Worm (Caenorhabditis elegans) whole organism, young adult: ENCODE measurements around the gene srd-21.

Source experiments
- B0019.2 ChIP-seq: fragments of 200-800 bp; sonication (Bioruptor generic); conservative IDR thresholded peaks from 2 replicates; pipeline ENCODE4 v1.3.6; 2022; ENCODE audit warnings: missing genetic modification reagents, missing genetic modification characterization, missing compliant biosample characterization
- C17E4.6 ChIP-seq: fragments of 200-800 bp; sonication (Bioruptor generic); IDR thresholded peaks from 2 replicates; pipeline ENCODE4 v1.3.6; 2022; ENCODE audit warnings: missing genetic modification reagents, missing genetic modification characterization, missing compliant biosample characterization
- F33H1.4 ChIP-seq: fragments of 200-800 bp; sonication (Bioruptor generic); IDR thresholded peaks from 2 replicates; pipeline ENCODE4 v1.3.6; 2022; ENCODE audit warnings: missing genetic modification reagents, missing genetic modification characterization, missing compliant biosample characterization
- F49E8.2 ChIP-seq: sonication (generic microtip); optimal IDR thresholded peaks from 3 replicates; lab custom pipeline; 2017; ENCODE audit warnings: missing genetic modification characterization, mild to moderate bottlenecking, missing compliant biosample characterization, antibody characterized with exemption, moderate library complexity; ENCODE audit not compliant: insufficient read depth
- F57A8.1 ChIP-seq: fragments of 200-800 bp; sonication (Bioruptor generic); optimal IDR thresholded peaks from 2 replicates; lab custom pipeline; 2018; ENCODE audit warnings: mild to moderate bottlenecking, missing genetic modification characterization, moderate library complexity, missing compliant biosample characterization
- Y53G8AR.9 ChIP-seq: fragments of 200-800 bp; sonication (Bioruptor generic); conservative IDR thresholded peaks from 2 replicates; pipeline ENCODE4 v1.3.6; 2022; ENCODE audit warnings: missing genetic modification reagents, missing genetic modification characterization, missing compliant biosample characterization
- Y56A3A.18 ChIP-seq: fragments of 200-800 bp; sonication (Bioruptor generic); IDR thresholded peaks from 2 replicates; pipeline ENCODE4 v1.3.6; 2022; ENCODE audit warnings: missing genetic modification reagents, missing genetic modification characterization, missing compliant biosample characterization
- Y79H2A.3 ChIP-seq: fragments of 200-800 bp; sonication (Bioruptor generic); conservative IDR thresholded peaks from 2 replicates; pipeline ENCODE4 v1.3.6; 2022; ENCODE audit warnings: missing genetic modification reagents, missing genetic modification characterization, missing compliant biosample characterization
- Y95B8A.8 ChIP-seq: fragments of 200-800 bp; sonication (Bioruptor generic); IDR thresholded peaks from 2 replicates; pipeline ENCODE4 v1.3.6; 2022; ENCODE audit warnings: missing genetic modification reagents, missing genetic modification characterization, missing compliant biosample characterization
- akir-1 ChIP-seq: fragments of 200-800 bp; sonication (Bioruptor generic); optimal IDR thresholded peaks from 2 replicates; lab custom pipeline; 2018; ENCODE audit warnings: mild to moderate bottlenecking, missing genetic modification characterization, moderate library complexity, missing compliant biosample characterization
- atf-7 ChIP-seq: sonication (generic microtip); optimal IDR thresholded peaks from 2 replicates; lab custom pipeline; 2017; ENCODE audit warnings: mild to moderate bottlenecking, missing genetic modification characterization, missing compliant biosample characterization
- athp-1 ChIP-seq: sonication (generic microtip); optimal IDR thresholded peaks from 2 replicates; lab custom pipeline; 2017; ENCODE audit warnings: mild to moderate bottlenecking, missing genetic modification characterization, missing compliant biosample characterization
- bed-1 ChIP-seq: fragments of 200-800 bp; sonication (Bioruptor generic); IDR thresholded peaks from 2 replicates; pipeline ENCODE4 v1.3.6; 2022; ENCODE audit warnings: missing genetic modification reagents, missing genetic modification characterization, missing compliant biosample characterization
- cebp-1 ChIP-seq, 2 experiments: fragments of 200-800 bp in 1 of 2; sonication (Bioruptor generic) in 1 of 2; sonication (generic microtip) in 1 of 2; IDR thresholded peaks in 1 of 2; optimal IDR thresholded peaks in 1 of 2; 2 replicates each; pipeline versions ENCODE4 v1.3.6 to Lab custom; 2017 to 2022; ENCODE audit warnings: missing compliant biosample characterization in 2 of 2, missing genetic modification characterization in 2 of 2, mild to moderate bottlenecking in 1 of 2, missing genetic modification reagents in 1 of 2, moderate library complexity in 1 of 2
- cebp-2 ChIP-seq: fragments of 200-800 bp; sonication (Bioruptor generic); IDR thresholded peaks from 2 replicates; pipeline ENCODE4 v1.3.6; 2022; ENCODE audit warnings: missing genetic modification characterization, missing compliant biosample characterization
- ceh-100 ChIP-seq: fragments of 200-800 bp; sonication (Bioruptor generic); IDR thresholded peaks from 2 replicates; pipeline ENCODE4 v1.3.6; 2022; ENCODE audit warnings: missing genetic modification reagents, missing genetic modification characterization, missing compliant biosample characterization
- ceh-27 ChIP-seq: fragments of 200-800 bp; sonication (Bioruptor generic); optimal IDR thresholded peaks from 2 replicates; lab custom pipeline; 2018; ENCODE audit warnings: mild to moderate bottlenecking, missing genetic modification characterization, moderate library complexity, missing compliant biosample characterization
- ceh-91 ChIP-seq: fragments of 200-800 bp; sonication (Bioruptor generic); IDR thresholded peaks from 2 replicates; pipeline ENCODE4 v1.3.6; 2022; ENCODE audit warnings: missing genetic modification reagents, missing genetic modification characterization, missing compliant biosample characterization
- chd-7 ChIP-seq: sonication (generic microtip); optimal IDR thresholded peaks from 2 replicates; lab custom pipeline; 2016; ENCODE audit warnings: mild to moderate bottlenecking, missing genetic modification characterization, moderate library complexity, missing compliant biosample characterization
- die-1 ChIP-seq: sonication (generic microtip); optimal IDR thresholded peaks from 2 replicates; lab custom pipeline; 2016; ENCODE audit warnings: missing genotype, mild to moderate bottlenecking, missing genetic modification characterization, missing compliant biosample characterization
- egl-18 ChIP-seq: fragments of 200-800 bp; sonication (Bioruptor generic); IDR thresholded peaks from 2 replicates; pipeline ENCODE4 v1.3.6; 2022; ENCODE audit warnings: missing genetic modification reagents, missing genetic modification characterization, missing compliant biosample characterization
- ets-4 ChIP-seq: fragments of 200-800 bp; sonication (Bioruptor generic); optimal IDR thresholded peaks from 2 replicates; lab custom pipeline; 2018; ENCODE audit warnings: mild to moderate bottlenecking, missing genetic modification characterization, missing compliant biosample characterization
- fkh-3 ChIP-seq: sonication (generic microtip); optimal IDR thresholded peaks from 2 replicates; lab custom pipeline; 2016; ENCODE audit warnings: mild to moderate bottlenecking, missing genetic modification characterization, missing compliant biosample characterization
- hlh-12 ChIP-seq: sonication (generic microtip); optimal IDR thresholded peaks from 2 replicates; lab custom pipeline; 2016; ENCODE audit warnings: missing genetic modification characterization, missing compliant biosample characterization
- hrde-1 ChIP-seq: sonication (generic microtip); optimal IDR thresholded peaks from 2 replicates; lab custom pipeline; 2016; ENCODE audit warnings: missing genetic modification characterization, mild to moderate bottlenecking, missing compliant biosample characterization, moderate library complexity, missing genotype, missing genetic modification reagents, borderline replicate concordance
- lin-54 ChIP-seq: fragments of 200-800 bp; sonication (Bioruptor generic); optimal IDR thresholded peaks from 2 replicates; lab custom pipeline; 2018; ENCODE audit warnings: mild to moderate bottlenecking, missing genetic modification characterization, missing compliant biosample characterization
- lsl-1 ChIP-seq: fragments of 200-800 bp; sonication (Bioruptor generic); optimal IDR thresholded peaks from 2 replicates; lab custom pipeline; 2018; ENCODE audit warnings: mild to moderate bottlenecking, missing genetic modification characterization, moderate library complexity, missing compliant biosample characterization
- lsy-27 ChIP-seq: sonication (generic microtip); optimal IDR thresholded peaks from 2 replicates; lab custom pipeline; 2017; ENCODE audit warnings: missing genetic modification characterization, mild to moderate bottlenecking, missing compliant biosample characterization, antibody characterized with exemption, missing genotype, borderline replicate concordance; ENCODE audit not compliant: insufficient read depth
- madf-10 ChIP-seq: sonication (generic microtip); optimal IDR thresholded peaks from 2 replicates; lab custom pipeline; 2016; ENCODE audit warnings: mild to moderate bottlenecking, missing genetic modification characterization, missing compliant biosample characterization
- madf-8 ChIP-seq: fragments of 200-800 bp; sonication (Bioruptor generic); conservative IDR thresholded peaks from 2 replicates; pipeline ENCODE4 v1.3.6; 2022; ENCODE audit warnings: missing genetic modification reagents, missing genetic modification characterization, missing compliant biosample characterization
- mel-28 ChIP-seq: sonication (generic microtip); optimal IDR thresholded peaks from 2 replicates; lab custom pipeline; 2016; ENCODE audit warnings: borderline replicate concordance, mild to moderate bottlenecking, missing genetic modification characterization, missing compliant biosample characterization
- mxl-1 ChIP-seq: sonication (generic microtip); optimal IDR thresholded peaks from 2 replicates; lab custom pipeline; 2016; ENCODE audit warnings: missing genetic modification characterization, missing compliant biosample characterization
- nfyb-1 ChIP-seq: fragments of 200-800 bp; sonication (Bioruptor generic); IDR thresholded peaks from 2 replicates; pipeline ENCODE4 v1.3.6; 2022; ENCODE audit warnings: missing genetic modification reagents, missing genetic modification characterization, missing compliant biosample characterization
- nhr-120 ChIP-seq: fragments of 200-800 bp; sonication (Bioruptor generic); IDR thresholded peaks from 2 replicates; pipeline ENCODE4 v1.3.6; 2022; ENCODE audit warnings: missing genetic modification characterization, missing compliant biosample characterization
- nhr-27 ChIP-seq: fragments of 200-800 bp; sonication (Bioruptor generic); optimal IDR thresholded peaks from 2 replicates; lab custom pipeline; 2018; ENCODE audit warnings: mild to moderate bottlenecking, missing genetic modification characterization, moderate library complexity, missing compliant biosample characterization
- nhr-80 ChIP-seq: sonication (generic microtip); optimal IDR thresholded peaks from 2 replicates; lab custom pipeline; 2016; ENCODE audit warnings: missing genetic modification characterization, missing compliant biosample characterization
- snpc-1.1 ChIP-seq: sonication (generic microtip); optimal IDR thresholded peaks from 2 replicates; lab custom pipeline; 2017; ENCODE audit warnings: missing genetic modification characterization, mild to moderate bottlenecking, missing compliant biosample characterization, antibody characterized with exemption, moderate library complexity, missing genotype, missing genetic modification reagents; ENCODE audit not compliant: insufficient read depth
- snpc-1.3 ChIP-seq: sonication (generic microtip); optimal IDR thresholded peaks from 2 replicates; lab custom pipeline; 2017; ENCODE audit warnings: missing genetic modification characterization, mild to moderate bottlenecking, missing compliant biosample characterization, antibody characterized with exemption, moderate library complexity, missing genotype, missing genetic modification reagents; ENCODE audit not compliant: insufficient read depth
- somi-1 ChIP-seq: fragments of 200-800 bp; sonication (Bioruptor generic); optimal IDR thresholded peaks from 2 replicates; lab custom pipeline; 2018; ENCODE audit warnings: mild to moderate bottlenecking, missing genetic modification characterization, missing compliant biosample characterization
- sptf-2 ChIP-seq: fragments of 200-800 bp; sonication (Bioruptor generic); optimal IDR thresholded peaks from 2 replicates; lab custom pipeline; 2018; ENCODE audit warnings: mild to moderate bottlenecking, missing genetic modification characterization, missing compliant biosample characterization
- tbp1 ChIP-seq: fragments of 200-800 bp; sonication (Bioruptor generic); optimal IDR thresholded peaks from 2 replicates; lab custom pipeline; 2018; ENCODE audit warnings: mild to moderate bottlenecking, missing genetic modification characterization, missing compliant biosample characterization
- tlf-1 ChIP-seq: fragments of 200-800 bp; sonication (Bioruptor generic); optimal IDR thresholded peaks from 2 replicates; lab custom pipeline; 2018; ENCODE audit warnings: mild to moderate bottlenecking, missing genetic modification characterization, missing compliant biosample characterization
- unc-130 ChIP-seq: sonication (generic microtip); optimal IDR thresholded peaks from 2 replicates; lab custom pipeline; 2016; ENCODE audit warnings: missing genetic modification reagents, missing genetic modification characterization, missing compliant biosample characterization
- xnd-1 ChIP-seq: sonication (generic microtip); optimal IDR thresholded peaks from 2 replicates; lab custom pipeline; 2016; ENCODE audit warnings: missing genotype, missing genetic modification reagents, missing genetic modification characterization, missing compliant biosample characterization
- ztf-26 ChIP-seq: sonication (generic microtip); optimal IDR thresholded peaks from 2 replicates; lab custom pipeline; 2017; ENCODE audit warnings: missing genetic modification characterization, missing compliant biosample characterization
- ztf-3 ChIP-seq: fragments of 200-800 bp; sonication (Bioruptor generic); optimal IDR thresholded peaks from 2 replicates; lab custom pipeline; 2018; ENCODE audit warnings: mild to moderate bottlenecking, missing genetic modification characterization, missing compliant biosample characterization

srd-21 gene

ce11 chrV:16638204-16638603 lies 8.5 kb downstream of the srd-21 start, which contains the start of gene srw-76:
TSS of gene srw-76 (minus strand) at chrV:16638304.
- no peak for TF ChIP-seq cebp-1 (GFP tag; IDR thresholded peaks at IDR 0.05; lab: Robert Waterston, UW)
- no peak for TF ChIP-seq cebp-1 (tag; optimal IDR thresholded peaks at IDR 0.05; lab: Kevin White, UChicago)
- no peak for TF ChIP-seq ets-4 (GFP tag; lab: Kevin White, UChicago)
- no peak for TF ChIP-seq fkh-3 (tag; lab: Kevin White, UChicago)
- TF ChIP-seq bed-1 (GFP tag; lab: Robert Waterston, UW), result no peak
- no peak for TF ChIP-seq Y56A3A.18 (GFP tag; lab: Robert Waterston, UW)
- TF ChIP-seq hlh-12 (tag; lab: Kevin White, UChicago), result no peak
- TF ChIP-seq F49E8.2 (tag; lab: Kevin White, UChicago), result no peak
- TF ChIP-seq C17E4.6 (GFP tag; lab: Robert Waterston, UW), result no peak
- no peak for TF ChIP-seq Y79H2A.3
- no peak for TF ChIP-seq ztf-26 (tag; lab: Kevin White, UChicago)
- TF ChIP-seq F57A8.1, result no peak
- no peak for TF ChIP-seq ceh-100 (GFP tag; lab: Robert Waterston, UW)
- TF ChIP-seq madf-10 (tag; lab: Kevin White, UChicago), result no peak
- no peak for TF ChIP-seq nhr-120

ce11 chrV:16640366-16640765 lies 10.7 kb downstream of the srd-21 start:
- TF ChIP-seq nfyb-1 (peak; percentile 70), F33H1.4 (GFP tag; lab: Robert Waterston, UW) (no peak), atf-7 (no peak), cebp-2 (GFP tag; lab: Robert Waterston, UW) (0 out of 2 replicates have a peak, but pooled peaks have one; percentile 77), chd-7 (peak; percentile 22), ceh-91 (no peak), tlf-1 (GFP tag; lab: Kevin White, UChicago) (no peak), mxl-1 (tag; lab: Kevin White, UChicago) (peak; percentile 25), sptf-2 (GFP tag; lab: Kevin White, UChicago) (no peak), snpc-1.3 (tag; lab: Kevin White, UChicago) (no peak), snpc-1.1 (tag; lab: Kevin White, UChicago) (peak; percentile 51), nhr-27 (tag; lab: Kevin White, UChicago) (no peak), xnd-1 (tag; lab: Kevin White, UChicago) (no peak), mel-28 (no peak), egl-18 (GFP tag; lab: Robert Waterston, UW) (no peak), tbp1 (GFP tag; lab: Kevin White, UChicago) (peak; percentile 89), lsy-27 (tag; lab: Kevin White, UChicago) (no peak), hrde-1 (tag; lab: Kevin White, UChicago) (peak; percentile 22), fkh-3 (tag; lab: Kevin White, UChicago) (no peak), ztf-3 (no peak), die-1 (tag; lab: Kevin White, UChicago) (peak; percentile 69), akir-1 (no peak), madf-8 (no peak), F49E8.2 (tag; lab: Kevin White, UChicago) (peak; percentile 10), Y53G8AR.9 (no peak), unc-130 (GFP tag; lab: Kevin White, UChicago) (no peak), ets-4 (GFP tag; lab: Kevin White, UChicago) (no peak), lsl-1 (no peak), nhr-80 (tag; lab: Kevin White, UChicago) (peak; percentile 5), somi-1 (GFP tag; lab: Kevin White, UChicago) (no peak), athp-1 (tag; lab: Kevin White, UChicago) (peak; percentile 7), Y95B8A.8 (GFP tag; lab: Robert Waterston, UW) (no peak), B0019.2 (no peak), cebp-1 (GFP tag; IDR thresholded peaks at IDR 0.05; lab: Robert Waterston, UW) (no peak), cebp-1 (tag; optimal IDR thresholded peaks at IDR 0.05; lab: Kevin White, UChicago) (no peak), lin-54 (GFP tag; lab: Kevin White, UChicago) (peak; percentile 16), ceh-27 (GFP tag; lab: Kevin White, UChicago) (no peak)
